Worm (Caenorhabditis elegans) whole organism, young adult: ENCODE data around the gene Y43B11AR.1.
A peak's percentile ranks its signal among the peaks of the same experiment; 100 is the strongest.

Experiments
- B0261.1 ChIP-seq: sonication (generic microtip); optimal IDR thresholded peaks from 2 replicates; lab custom pipeline; 2016; ENCODE audit warnings: mild to moderate bottlenecking, missing genetic modification characterization, moderate library complexity, missing compliant biosample characterization
- B0336.3 ChIP-seq: fragments of 200-800 bp; sonication (Bioruptor generic); IDR thresholded peaks from 2 replicates; pipeline ENCODE4 v1.3.6; 2022; ENCODE audit warnings: missing genetic modification characterization, missing compliant biosample characterization
- F57C9.4 ChIP-seq: sonication (generic microtip); optimal IDR thresholded peaks from 2 replicates; lab custom pipeline; 2017; ENCODE audit warnings: mild to moderate bottlenecking, missing genetic modification characterization, missing compliant biosample characterization
- T07F8.4 ChIP-seq: sonication (generic microtip); optimal IDR thresholded peaks from 2 replicates; lab custom pipeline; 2016; ENCODE audit warnings: mild to moderate bottlenecking, missing genetic modification characterization, moderate library complexity, missing compliant biosample characterization
- T26A5.8 ChIP-seq: sonication (generic microtip); optimal IDR thresholded peaks from 2 replicates; lab custom pipeline; 2016; ENCODE audit warnings: missing genetic modification characterization, missing compliant biosample characterization
- Y53F4B.3 ChIP-seq: fragments of 200-800 bp; sonication (Bioruptor generic); IDR thresholded peaks from 2 replicates; pipeline ENCODE4 v1.3.6; 2022; ENCODE audit warnings: missing genetic modification reagents, missing genetic modification characterization, missing compliant biosample characterization
- Y53G8AR.9 ChIP-seq: fragments of 200-800 bp; sonication (Bioruptor generic); conservative IDR thresholded peaks from 2 replicates; pipeline ENCODE4 v1.3.6; 2022; ENCODE audit warnings: missing genetic modification reagents, missing genetic modification characterization, missing compliant biosample characterization
- Y56A3A.18 ChIP-seq: fragments of 200-800 bp; sonication (Bioruptor generic); IDR thresholded peaks from 2 replicates; pipeline ENCODE4 v1.3.6; 2022; ENCODE audit warnings: missing genetic modification reagents, missing genetic modification characterization, missing compliant biosample characterization
- Y79H2A.3 ChIP-seq: fragments of 200-800 bp; sonication (Bioruptor generic); conservative IDR thresholded peaks from 2 replicates; pipeline ENCODE4 v1.3.6; 2022; ENCODE audit warnings: missing genetic modification reagents, missing genetic modification characterization, missing compliant biosample characterization
- akir-1 ChIP-seq: fragments of 200-800 bp; sonication (Bioruptor generic); optimal IDR thresholded peaks from 2 replicates; lab custom pipeline; 2018; ENCODE audit warnings: mild to moderate bottlenecking, missing genetic modification characterization, moderate library complexity, missing compliant biosample characterization
- atf-7 ChIP-seq: sonication (generic microtip); optimal IDR thresholded peaks from 2 replicates; lab custom pipeline; 2017; ENCODE audit warnings: mild to moderate bottlenecking, missing genetic modification characterization, missing compliant biosample characterization
- attf-3 ChIP-seq: fragments of 200-800 bp; sonication (Bioruptor generic); conservative IDR thresholded peaks from 2 replicates; pipeline ENCODE4 v1.3.6; 2022; ENCODE audit warnings: missing genetic modification reagents, missing genetic modification characterization, missing compliant biosample characterization
- ccch-3 ChIP-seq: fragments of 200-800 bp; sonication (Bioruptor generic); optimal IDR thresholded peaks from 2 replicates; lab custom pipeline; 2018; ENCODE audit warnings: mild to moderate bottlenecking, missing genetic modification characterization, missing compliant biosample characterization
- cebp-1 ChIP-seq, 2 experiments: fragments of 200-800 bp in 1 of 2; sonication (Bioruptor generic) in 1 of 2; sonication (generic microtip) in 1 of 2; IDR thresholded peaks in 1 of 2; optimal IDR thresholded peaks in 1 of 2; 2 replicates each; pipeline versions ENCODE4 v1.3.6 to Lab custom; 2017 to 2022; ENCODE audit warnings: missing compliant biosample characterization in 2 of 2, missing genetic modification characterization in 2 of 2, mild to moderate bottlenecking in 1 of 2, missing genetic modification reagents in 1 of 2, moderate library complexity in 1 of 2
- ceh-79 ChIP-seq: sonication (generic microtip); optimal IDR thresholded peaks from 2 replicates; lab custom pipeline; 2017; ENCODE audit warnings: mild to moderate bottlenecking, missing genetic modification characterization, missing compliant biosample characterization
- dox-1 ChIP-seq: fragments of 200-800 bp; sonication (Bioruptor generic); IDR thresholded peaks from 2 replicates; pipeline ENCODE4 v1.3.6; 2022; ENCODE audit warnings: missing genetic modification reagents, missing genetic modification characterization, missing compliant biosample characterization
- dpff-1 ChIP-seq: sonication (generic microtip); optimal IDR thresholded peaks from 2 replicates; lab custom pipeline; 2017; ENCODE audit warnings: mild to moderate bottlenecking, missing genetic modification characterization, missing compliant biosample characterization
- egl-18 ChIP-seq: fragments of 200-800 bp; sonication (Bioruptor generic); IDR thresholded peaks from 2 replicates; pipeline ENCODE4 v1.3.6; 2022; ENCODE audit warnings: missing genetic modification reagents, missing genetic modification characterization, missing compliant biosample characterization
- gei-17 ChIP-seq: fragments of 200-800 bp; sonication (Bioruptor generic); optimal IDR thresholded peaks from 2 replicates; lab custom pipeline; 2018; ENCODE audit warnings: mild to moderate bottlenecking, missing genetic modification characterization, missing compliant biosample characterization
- hlh-12 ChIP-seq: sonication (generic microtip); optimal IDR thresholded peaks from 2 replicates; lab custom pipeline; 2016; ENCODE audit warnings: missing genetic modification characterization, missing compliant biosample characterization
- hmg-20 ChIP-seq: fragments of 200-800 bp; sonication (Bioruptor generic); IDR thresholded peaks from 2 replicates; pipeline ENCODE4 v1.3.6; 2022; ENCODE audit warnings: missing genetic modification reagents, missing genetic modification characterization, missing compliant biosample characterization
- lag-1 ChIP-seq: fragments of 200-800 bp; sonication (Bioruptor generic); IDR thresholded peaks from 2 replicates; pipeline ENCODE4 v1.3.6; 2022; ENCODE audit warnings: missing genetic modification reagents, missing genetic modification characterization, missing compliant biosample characterization
- let-526 ChIP-seq: fragments of 200-800 bp; sonication (Bioruptor generic); IDR thresholded peaks from 2 replicates; pipeline ENCODE4 v1.3.6; 2022; ENCODE audit warnings: missing genetic modification reagents, missing genetic modification characterization, missing compliant biosample characterization
- lin-26 ChIP-seq: fragments of 200-800 bp; sonication (Bioruptor generic); IDR thresholded peaks from 2 replicates; pipeline ENCODE4 v1.3.6; 2022; ENCODE audit warnings: missing genetic modification reagents, missing genetic modification characterization, missing compliant biosample characterization
- lin-35 ChIP-seq, 3 experiments: fragments of 150-350 bp in 2 of 3; sonication (generic microtip) in 1 of 3; optimal IDR thresholded peaks; 2 replicates each; lab custom pipeline; 2014 to 2018; ENCODE audit warnings: missing biosample characterization in 3 of 3, missing genetic modification characterization in 3 of 3, missing genetic modification reagents in 3 of 3
- lsy-27 ChIP-seq: sonication (generic microtip); optimal IDR thresholded peaks from 2 replicates; lab custom pipeline; 2017; ENCODE audit warnings: missing genetic modification characterization, mild to moderate bottlenecking, missing compliant biosample characterization, antibody characterized with exemption, missing genotype, borderline replicate concordance; ENCODE audit not compliant: insufficient read depth
- madf-3 ChIP-seq: fragments of 200-800 bp; sonication (Bioruptor generic); IDR thresholded peaks from 2 replicates; pipeline ENCODE4 v1.3.6; 2022; ENCODE audit warnings: missing genetic modification reagents, missing genetic modification characterization, missing compliant biosample characterization
- madf-6 ChIP-seq: fragments of 200-800 bp; sonication (Bioruptor generic); IDR thresholded peaks from 2 replicates; pipeline ENCODE4 v1.3.6; 2022; ENCODE audit warnings: missing genetic modification reagents, missing genetic modification characterization, missing compliant biosample characterization
- mcd-1 ChIP-seq: fragments of 200-800 bp; sonication (Bioruptor generic); IDR thresholded peaks from 2 replicates; pipeline ENCODE4 v1.3.6; 2022; ENCODE audit warnings: missing genetic modification reagents, missing genetic modification characterization, missing compliant biosample characterization
- mel-28 ChIP-seq: sonication (generic microtip); optimal IDR thresholded peaks from 2 replicates; lab custom pipeline; 2016; ENCODE audit warnings: borderline replicate concordance, mild to moderate bottlenecking, missing genetic modification characterization, missing compliant biosample characterization
- mes-4 ChIP-seq: sonication (generic microtip); optimal IDR thresholded peaks from 2 replicates; lab custom pipeline; 2016; ENCODE audit warnings: missing genotype, missing genetic modification characterization, missing compliant biosample characterization
- nfyb-1 ChIP-seq: fragments of 200-800 bp; sonication (Bioruptor generic); IDR thresholded peaks from 2 replicates; pipeline ENCODE4 v1.3.6; 2022; ENCODE audit warnings: missing genetic modification reagents, missing genetic modification characterization, missing compliant biosample characterization
- nhr-179 ChIP-seq: sonication (generic microtip); optimal IDR thresholded peaks from 2 replicates; lab custom pipeline; 2016; ENCODE audit warnings: mild to moderate bottlenecking, missing genetic modification characterization, missing compliant biosample characterization
- nhr-27 ChIP-seq: fragments of 200-800 bp; sonication (Bioruptor generic); optimal IDR thresholded peaks from 2 replicates; lab custom pipeline; 2018; ENCODE audit warnings: mild to moderate bottlenecking, missing genetic modification characterization, moderate library complexity, missing compliant biosample characterization
- nhr-90 ChIP-seq: sonication (generic microtip); optimal IDR thresholded peaks from 2 replicates; lab custom pipeline; 2016; ENCODE audit warnings: missing genotype, mild to moderate bottlenecking, missing genetic modification characterization, missing compliant biosample characterization
- pha-4 ChIP-seq: fragments of 150-350 bp; sonication (generic microtip); optimal IDR thresholded peaks from 2 replicates; lab custom pipeline; 2014; ENCODE audit warnings: missing biosample characterization, missing genetic modification reagents, missing genetic modification characterization
- rcor-1 ChIP-seq: fragments of 200-800 bp; sonication (Bioruptor generic); IDR thresholded peaks from 2 replicates; pipeline ENCODE4 v1.3.6; 2022; ENCODE audit warnings: missing genetic modification reagents, missing genetic modification characterization, missing compliant biosample characterization
- snpc-1.1 ChIP-seq: sonication (generic microtip); optimal IDR thresholded peaks from 2 replicates; lab custom pipeline; 2017; ENCODE audit warnings: missing genetic modification characterization, mild to moderate bottlenecking, missing compliant biosample characterization, antibody characterized with exemption, moderate library complexity, missing genotype, missing genetic modification reagents; ENCODE audit not compliant: insufficient read depth
- snpc-4 ChIP-seq, 5 experiments: fragments of 150-350 bp in 1 of 5; sonication (generic microtip) in 4 of 5; optimal IDR thresholded peaks; 2 replicates each; lab custom pipeline; 2014 to 2018; ENCODE audit warnings: missing genetic modification characterization in 5 of 5, missing biosample characterization in 3 of 5, antibody characterized with exemption in 2 of 5, mild to moderate bottlenecking in 2 of 5, missing compliant biosample characterization in 2 of 5, missing genotype in 2 of 5, moderate library complexity in 2 of 5, missing genetic modification reagents in 1 of 5
- tbx-9 ChIP-seq: sonication (generic microtip); optimal IDR thresholded peaks from 2 replicates; lab custom pipeline; 2016; ENCODE audit warnings: borderline replicate concordance, missing genetic modification characterization, inconsistent platforms, missing compliant biosample characterization
- tlf-1 ChIP-seq: fragments of 200-800 bp; sonication (Bioruptor generic); optimal IDR thresholded peaks from 2 replicates; lab custom pipeline; 2018; ENCODE audit warnings: mild to moderate bottlenecking, missing genetic modification characterization, missing compliant biosample characterization
- unc-130 ChIP-seq: sonication (generic microtip); optimal IDR thresholded peaks from 2 replicates; lab custom pipeline; 2016; ENCODE audit warnings: missing genetic modification reagents, missing genetic modification characterization, missing compliant biosample characterization
- xnd-1 ChIP-seq: sonication (generic microtip); optimal IDR thresholded peaks from 2 replicates; lab custom pipeline; 2016; ENCODE audit warnings: missing genotype, missing genetic modification reagents, missing genetic modification characterization, missing compliant biosample characterization
- ztf-25 ChIP-seq: fragments of 200-800 bp; sonication (Bioruptor generic); IDR thresholded peaks from 2 replicates; pipeline ENCODE4 v1.3.6; 2022; ENCODE audit warnings: missing genetic modification reagents, missing genetic modification characterization, missing compliant biosample characterization
- ztf-28 ChIP-seq: fragments of 200-800 bp; sonication (Bioruptor generic); IDR thresholded peaks from 2 replicates; pipeline ENCODE4 v1.3.6; 2022; ENCODE audit warnings: missing genetic modification reagents, missing genetic modification characterization, missing compliant biosample characterization
- ztf-3 ChIP-seq: fragments of 200-800 bp; sonication (Bioruptor generic); optimal IDR thresholded peaks from 2 replicates; lab custom pipeline; 2018; ENCODE audit warnings: mild to moderate bottlenecking, missing genetic modification characterization, missing compliant biosample characterization
- ztf-6 ChIP-seq: fragments of 200-800 bp; sonication (Bioruptor generic); IDR thresholded peaks from 2 replicates; pipeline ENCODE4 v1.3.6; 2022; ENCODE audit warnings: missing genetic modification reagents, missing genetic modification characterization, missing compliant biosample characterization

Gene Y43B11AR.1

DNA sequence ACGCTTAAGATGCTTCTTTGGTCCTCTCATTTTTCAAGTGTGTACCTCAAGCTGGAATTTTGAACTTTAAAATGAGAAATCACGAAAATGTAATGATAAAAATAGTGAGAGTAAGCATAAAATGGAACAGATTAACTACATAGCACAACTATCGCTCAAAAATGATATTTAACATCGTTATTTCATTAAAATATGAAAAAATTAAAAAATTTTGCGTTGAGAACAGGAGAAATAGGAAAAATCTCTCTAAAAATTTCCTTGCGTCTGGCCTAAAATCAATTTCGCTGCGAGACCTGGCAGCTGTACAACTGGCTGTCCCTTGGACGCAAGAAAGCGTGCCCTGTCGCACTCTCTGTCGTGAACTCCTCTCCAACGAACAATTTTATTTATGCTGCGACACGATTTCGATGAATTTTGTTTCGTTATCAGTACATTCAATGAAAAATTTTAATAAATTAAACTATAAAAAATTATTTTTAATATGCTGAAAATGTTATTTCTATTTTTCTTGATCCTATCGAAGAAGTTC is 3.4 kb downstream of the Y43B11AR.1 start, which contains the start of gene rps-4 (continued):
- TF ChIP-seq pha-4 (tag; lab: Kevin White, UChicago) (peak; percentile 50), gei-17 (GFP tag; lab: Kevin White, UChicago) (no peak), cebp-1 (GFP tag; IDR thresholded peaks at IDR 0.05; lab: Robert Waterston, UW) (no peak), cebp-1 (tag; optimal IDR thresholded peaks at IDR 0.05; lab: Kevin White, UChicago) (peak; percentile 77), hlh-12 (tag; lab: Kevin White, UChicago) (no peak), ztf-6 (GFP tag; lab: Robert Waterston, UW) (no peak), Y53G8AR.9 (GFP tag; lab: Robert Waterston, UW) (no peak), ztf-28 (GFP tag; lab: Robert Waterston, UW) (no peak), ceh-79 (tag; lab: Kevin White, UChicago) (no peak), ztf-3 (GFP tag; lab: Kevin White, UChicago) (no peak), akir-1 (no peak), B0261.1 (tag; lab: Kevin White, UChicago) (no peak), lsy-27 (tag; lab: Kevin White, UChicago) (no peak), nhr-90 (tag; lab: Kevin White, UChicago) (no peak), mcd-1 (GFP tag; lab: Robert Waterston, UW) (peak; percentile 98), egl-18 (GFP tag; lab: Robert Waterston, UW) (no peak), T26A5.8 (tag; lab: Kevin White, UChicago) (no peak), B0336.3 (GFP tag; lab: Robert Waterston, UW) (no peak; the same call in 1 of the 2 replicates), atf-7 (tag; lab: Kevin White, UChicago) (no peak), lin-35 (GFP tag; optimal IDR thresholded peaks at IDR 0.05; lab: Kevin White, UChicago) (peak in 2 of 3 experiments; percentile 34 to 52), mel-28 (no peak), ccch-3 (GFP tag; lab: Kevin White, UChicago) (no peak), F57C9.4 (tag; lab: Kevin White, UChicago) (no peak), ztf-25 (no peak), tlf-1 (GFP tag; lab: Kevin White, UChicago) (peak; percentile 73), mes-4 (no peak), nhr-27 (tag; lab: Kevin White, UChicago) (no peak), dpff-1 (tag; lab: Kevin White, UChicago) (no peak), lag-1 (GFP tag; lab: Robert Waterston, UW) (no peak), let-526 (GFP tag; lab: Robert Waterston, UW) (no peak), xnd-1 (tag; lab: Kevin White, UChicago) (no peak), madf-6 (GFP tag; lab: Robert Waterston, UW) (peak; percentile 75), dox-1 (peak; percentile 88), rcor-1 (GFP tag; lab: Robert Waterston, UW) (peak; percentile 52), snpc-4 (GFP tag; optimal IDR thresholded peaks at IDR 0.05; lab: Kevin White, UChicago) (peak; percentile 37), snpc-4 (tag; optimal IDR thresholded peaks at IDR 0.05; lab: Kevin White, UChicago) (peak; percentile 60 to 88 (median 76)), snpc-1.1 (peak; percentile 14), hmg-20 (GFP tag; lab: Robert Waterston, UW) (no peak), unc-130 (GFP tag; lab: Kevin White, UChicago) (peak; percentile 8), madf-3 (GFP tag; lab: Robert Waterston, UW) (peak; percentile 37; the same call in 1 of the 2 replicates), lin-26 (no peak), attf-3 (GFP tag; lab: Robert Waterston, UW) (peak; percentile 68), T07F8.4 (tag; lab: Kevin White, UChicago) (no peak), Y53F4B.3 (GFP tag; lab: Robert Waterston, UW) (no peak), Y79H2A.3 (no peak), nfyb-1 (peak; percentile 82), nhr-179 (tag; lab: Kevin White, UChicago) (no peak), tbx-9 (tag; lab: Kevin White, UChicago) (no peak), Y56A3A.18 (no peak)
